Worm (Caenorhabditis elegans): ENCODE data around the gene T12D8.10.

ce11 chrIII:13624226-13624625 is 17.9 kb downstream of the T12D8.10 start, which contains the start of gene taf-9:
- TF ChIP-seq set-16 (GFP tag; IDR thresholded peaks at IDR 0.05): no peak
- TF ChIP-seq zag-1 (tag; optimal IDR thresholded peaks at IDR 0.05): no peak
- TF ChIP-seq fos-1 (tag; optimal IDR thresholded peaks at IDR 0.05): no peak
- TF ChIP-seq dve-1 (tag; optimal IDR thresholded peaks at IDR 0.05; ENCODE audit: insufficient read depth): peak; percentile 9
- TF ChIP-seq lsy-2 (tag; optimal IDR thresholded peaks at IDR 0.05): peak in 1 of 2 experiments; percentile 17
- TF ChIP-seq R02D3.7 (tag; optimal IDR thresholded peaks at IDR 0.05): no peak
- TF ChIP-seq mxl-3 (GFP tag; optimal IDR thresholded peaks at IDR 0.05): no peak
- TF ChIP-seq ceh-44 (GFP tag; IDR thresholded peaks at IDR 0.05): no peak

All from whole organism, L4 larva.